Fruit fly (Drosophila melanogaster) whole organism, embryonic: ENCODE data around the gene Polr2G.

Experiments
- C15 ChIP-seq: fragments of 200-800 bp; sonication (Bioruptor generic); IDR thresholded peaks from 3 replicates; pipeline ENCODE4 v1.3.6; 2022; ENCODE audit warnings: missing biosample characterization, missing genetic modification characterization
- CG11247 ChIP-seq: fragments of 200-800 bp; sonication (Bioruptor generic); IDR thresholded peaks from 2 replicates; pipeline ENCODE4 v1.3.6; 2022; ENCODE audit warnings: missing biosample characterization, missing genetic modification characterization
- CG12391 ChIP-seq: fragments of 200-800 bp; sonication (Bioruptor generic); optimal IDR thresholded peaks from 3 replicates; lab custom pipeline; 2018; ENCODE audit warnings: missing biosample characterization, mild to moderate bottlenecking, missing genetic modification characterization, moderate library complexity
- CG12659 ChIP-seq: fragments of 200-800 bp; sonication (Bioruptor generic); optimal IDR thresholded peaks from 3 replicates; lab custom pipeline; 2017; ENCODE audit warnings: mild to moderate bottlenecking, missing biosample characterization, missing genetic modification reagents, missing genetic modification characterization
- CG13296 ChIP-seq: fragments of 200-800 bp; sonication (Bioruptor generic); optimal IDR thresholded peaks from 3 replicates; lab custom pipeline; 2018; ENCODE audit warnings: missing biosample characterization, mild to moderate bottlenecking, missing genetic modification characterization
- CG14050 ChIP-seq: fragments of 200-800 bp; sonication (Bioruptor generic); IDR thresholded peaks from 3 replicates; pipeline ENCODE4 v1.3.6; 2022; ENCODE audit warnings: missing biosample characterization, missing genetic modification characterization
- CG15514 ChIP-seq: fragments of 200-800 bp; sonication (Bioruptor generic); optimal IDR thresholded peaks from 3 replicates; lab custom pipeline; 2017; ENCODE audit warnings: missing biosample characterization, missing genetic modification characterization, mild to moderate bottlenecking, moderate library complexity, missing genetic modification reagents
- CG1602 ChIP-seq: fragments of 200-800 bp; sonication (Bioruptor generic); optimal IDR thresholded peaks from 3 replicates; lab custom pipeline; 2016; ENCODE audit warnings: missing biosample characterization, missing genetic modification characterization
- CG1603 ChIP-seq: fragments of 200-800 bp; sonication (Bioruptor generic); optimal IDR thresholded peaks from 2 replicates; lab custom pipeline; 2019; ENCODE audit warnings: missing biosample characterization, mild to moderate bottlenecking, missing genetic modification characterization, moderate library complexity
- CG17385 ChIP-seq: fragments of 200-800 bp; sonication (Bioruptor generic); optimal IDR thresholded peaks from 3 replicates; lab custom pipeline; 2018; ENCODE audit warnings: missing biosample characterization, mild to moderate bottlenecking, missing genetic modification characterization
- CG17829 ChIP-seq: fragments of 200-800 bp; optimal IDR thresholded peaks from 2 replicates; lab custom pipeline; 2019; ENCODE audit warnings: missing biosample characterization, mild to moderate bottlenecking, missing genetic modification characterization, moderate library complexity
- CG2202 ChIP-seq: fragments of 200-800 bp; sonication (Bioruptor generic); optimal IDR thresholded peaks from 2 replicates; lab custom pipeline; 2018; ENCODE audit warnings: missing biosample characterization, mild to moderate bottlenecking, missing genetic modification characterization
- CG34376 ChIP-seq: fragments of 200-800 bp; sonication (Bioruptor generic); optimal IDR thresholded peaks from 2 replicates; lab custom pipeline; 2018; ENCODE audit warnings: missing biosample characterization, mild to moderate bottlenecking, missing genetic modification characterization
- CG3838 ChIP-seq: fragments of 200-800 bp; sonication (Bioruptor generic); optimal IDR thresholded peaks from 3 replicates; lab custom pipeline; 2016; ENCODE audit warnings: missing biosample characterization, missing genetic modification characterization
- CG4360 ChIP-seq: fragments of 200-800 bp; sonication (Bioruptor generic); IDR thresholded peaks from 2 replicates; pipeline ENCODE4 v1.3.6; 2022; ENCODE audit warnings: missing biosample characterization, missing genetic modification characterization
- CG4404 ChIP-seq: fragments of 200-800 bp; sonication (Bioruptor generic); IDR thresholded peaks from 2 replicates; pipeline ENCODE4 v1.3.6; 2022; ENCODE audit warnings: missing biosample characterization, missing genetic modification characterization
- CG4617 ChIP-seq: fragments of 200-800 bp; sonication (Bioruptor generic); optimal IDR thresholded peaks from 3 replicates; lab custom pipeline; 2016; ENCODE audit warnings: missing biosample characterization, missing genetic modification characterization, borderline replicate concordance
- CG6683 ChIP-seq: fragments of 200-800 bp; sonication (Bioruptor generic); optimal IDR thresholded peaks from 2 replicates; lab custom pipeline; 2017; ENCODE audit warnings: missing biosample characterization, mild to moderate bottlenecking, missing genetic modification characterization, missing genetic modification reagents
- CG7839 ChIP-seq: fragments of 200-800 bp; sonication (Bioruptor generic); optimal IDR thresholded peaks from 3 replicates; lab custom pipeline; 2018; ENCODE audit warnings: missing biosample characterization, mild to moderate bottlenecking, missing genetic modification characterization, moderate library complexity
- CG8478 ChIP-seq: fragments of >200 bp; optimal IDR thresholded peaks from 2 replicates; lab custom pipeline; 2018
- Dek ChIP-seq: fragments of 200-800 bp; sonication (Bioruptor generic); optimal IDR thresholded peaks from 3 replicates; lab custom pipeline; 2019; ENCODE audit warnings: missing biosample characterization, mild to moderate bottlenecking, missing genetic modification characterization, moderate library complexity
- Doc3 ChIP-seq: fragments of 200-800 bp; sonication (Bioruptor generic); IDR thresholded peaks from 3 replicates; pipeline ENCODE4 v1.3.6; 2022; ENCODE audit warnings: missing biosample characterization, missing genetic modification characterization; ENCODE audit not compliant: partially characterized antibody
- E2f2 ChIP-seq: fragments of 200-800 bp; sonication (Bioruptor generic); IDR thresholded peaks from 2 replicates; pipeline ENCODE4 v1.3.6; 2022; ENCODE audit warnings: missing biosample characterization, missing genetic modification characterization
- HHEX ChIP-seq: fragments of 200-800 bp; sonication (Bioruptor generic); optimal IDR thresholded peaks from 3 replicates; lab custom pipeline; 2017; ENCODE audit warnings: missing biosample characterization, mild to moderate bottlenecking, missing genetic modification characterization, missing genetic modification reagents
- HLH3B ChIP-seq: fragments of 200-800 bp; sonication (Bioruptor generic); IDR thresholded peaks from 2 replicates; pipeline ENCODE4 v1.3.6; 2022; ENCODE audit warnings: missing biosample characterization, missing genetic modification characterization
- Hmx ChIP-seq: fragments of 200-800 bp; sonication (Bioruptor generic); optimal IDR thresholded peaks from 2 replicates; lab custom pipeline; 2016; ENCODE audit warnings: missing biosample characterization, missing genetic modification characterization
- Jarid2 ChIP-seq: fragments of 200-800 bp; sonication (Bioruptor generic); optimal IDR thresholded peaks from 3 replicates; lab custom pipeline; 2017; ENCODE audit warnings: mild to moderate bottlenecking, missing biosample characterization, missing genetic modification reagents, missing genetic modification characterization
- Lim3 ChIP-seq: fragments of 200-800 bp; sonication (Bioruptor generic); IDR thresholded peaks from 2 replicates; pipeline ENCODE4 v1.3.6; 2022; ENCODE audit warnings: missing biosample characterization, missing genetic modification characterization
- MTF-1 ChIP-seq: fragments of 200-800 bp; sonication (Bioruptor generic); optimal IDR thresholded peaks from 2 replicates; lab custom pipeline; 2018; ENCODE audit warnings: missing biosample characterization, mild to moderate bottlenecking, missing genetic modification characterization, borderline replicate concordance
- Max ChIP-seq: fragments of 200-800 bp; sonication (Bioruptor generic); optimal IDR thresholded peaks from 2 replicates; lab custom pipeline; 2016; ENCODE audit warnings: missing biosample characterization, mild to moderate bottlenecking, missing genetic modification characterization
- Ptx1 ChIP-seq: fragments of 200-800 bp; sonication (Bioruptor generic); IDR thresholded peaks from 2 replicates; pipeline ENCODE4 v1.3.6; 2022; ENCODE audit warnings: missing biosample characterization, missing genetic modification characterization
- Spps ChIP-seq: fragments of 200-800 bp; sonication (Bioruptor generic); optimal IDR thresholded peaks from 2 replicates; lab custom pipeline; 2018; ENCODE audit warnings: missing biosample characterization, mild to moderate bottlenecking, missing genetic modification characterization
- TFAM ChIP-seq: fragments of 200-800 bp; sonication (Bioruptor generic); optimal IDR thresholded peaks from 2 replicates; lab custom pipeline; 2017; ENCODE audit warnings: missing biosample characterization, missing genetic modification characterization, inconsistent platforms
- Xbp1 ChIP-seq: fragments of 200-800 bp; sonication (Bioruptor generic); optimal IDR thresholded peaks from 3 replicates; lab custom pipeline; 2016; ENCODE audit warnings: missing biosample characterization, mild to moderate bottlenecking, missing genetic modification characterization
- al ChIP-seq: fragments of 200-800 bp; sonication (Bioruptor generic); IDR thresholded peaks from 2 replicates; pipeline ENCODE4 v1.3.6; 2022; ENCODE audit warnings: missing biosample characterization, missing genetic modification characterization
- bbx ChIP-seq: fragments of 200-800 bp; sonication (Bioruptor generic); IDR thresholded peaks from 2 replicates; pipeline ENCODE4 v1.3.6; 2022; ENCODE audit warnings: missing biosample characterization, missing genetic modification characterization; ENCODE audit not compliant: partially characterized antibody
- bsh ChIP-seq, 2 experiments: fragments of 200-800 bp; sonication (Bioruptor generic); optimal IDR thresholded peaks; 2 replicates each; lab custom pipeline; 2017 to 2018; ENCODE audit warnings: mild to moderate bottlenecking in 2 of 2, missing biosample characterization in 2 of 2, missing genetic modification characterization in 2 of 2, moderate library complexity in 1 of 2
- croc ChIP-seq: fragments of 200-800 bp; sonication (Bioruptor generic); conservative IDR thresholded peaks from 3 replicates; pipeline ENCODE4 v1.3.6; 2022; ENCODE audit warnings: missing biosample characterization, missing genetic modification characterization
- dati ChIP-seq: fragments of 200-800 bp; sonication (Bioruptor generic); IDR thresholded peaks from 2 replicates; pipeline ENCODE4 v1.3.6; 2022; ENCODE audit warnings: missing biosample characterization, missing genetic modification characterization
- dm ChIP-seq: fragments of 200-800 bp; sonication (Bioruptor generic); optimal IDR thresholded peaks from 3 replicates; lab custom pipeline; 2016; ENCODE audit warnings: missing biosample characterization, missing genetic modification characterization
- hbn ChIP-seq: fragments of 200-800 bp; sonication (Bioruptor generic); IDR thresholded peaks from 2 replicates; pipeline ENCODE4 v1.3.6; 2022; ENCODE audit warnings: missing biosample characterization, missing genetic modification characterization; ENCODE audit not compliant: partially characterized antibody
- lmd ChIP-seq: fragments of 200-800 bp; sonication (Bioruptor generic); IDR thresholded peaks from 2 replicates; pipeline ENCODE4 v1.3.6; 2022; ENCODE audit warnings: missing biosample characterization, missing genetic modification characterization
- maf-S ChIP-seq: fragments of 200-800 bp; sonication (Bioruptor generic); optimal IDR thresholded peaks from 2 replicates; lab custom pipeline; 2016; ENCODE audit warnings: missing biosample characterization, missing genetic modification characterization
- p53 ChIP-seq: fragments of 200-800 bp; sonication (Bioruptor generic); optimal IDR thresholded peaks from 2 replicates; lab custom pipeline; 2016; ENCODE audit warnings: missing biosample characterization, missing genetic modification characterization
- pb ChIP-seq: fragments of 200-800 bp; sonication (Bioruptor generic); optimal IDR thresholded peaks from 3 replicates; lab custom pipeline; 2016; ENCODE audit warnings: missing biosample characterization, missing genetic modification characterization
- pnt ChIP-seq: fragments of 200-800 bp; sonication (Bioruptor generic); optimal IDR thresholded peaks from 3 replicates; lab custom pipeline; 2016; ENCODE audit warnings: missing biosample characterization, missing genetic modification characterization
- schlank ChIP-seq: fragments of 200-800 bp; sonication (Bioruptor generic); optimal IDR thresholded peaks from 2 replicates; lab custom pipeline; 2018; ENCODE audit warnings: missing biosample characterization, mild to moderate bottlenecking, missing genetic modification characterization
- sr ChIP-seq: fragments of 200-800 bp; sonication (Bioruptor generic); IDR thresholded peaks from 3 replicates; pipeline ENCODE4 v1.3.6; 2022; ENCODE audit warnings: missing biosample characterization, missing genetic modification characterization
- tap ChIP-seq: fragments of 200-800 bp; optimal IDR thresholded peaks from 3 replicates; lab custom pipeline; 2019; ENCODE audit warnings: missing biosample characterization, mild to moderate bottlenecking, missing genetic modification characterization, moderate library complexity
- tio ChIP-seq: fragments of 200-800 bp; sonication (Bioruptor generic); optimal IDR thresholded peaks from 2 replicates; lab custom pipeline; 2017; ENCODE audit warnings: missing biosample characterization, missing genetic modification characterization, inconsistent platforms

The Polr2G gene

dm6 chr3R:15229329-15229876, 6.4 kb upstream of the Polr2G start, which contains the start of the genes Art3 and mRpS10 (continued):
- peak; percentile 99 for TF ChIP-seq CG6683 (GFP tag; lab: Kevin White, UChicago)
- TF ChIP-seq al (GFP tag; lab: Robert Waterston, UW), result peak; percentile 100
- peak; percentile 100 for TF ChIP-seq lmd (GFP tag; lab: Robert Waterston, UW)
- peak; percentile 100 for TF ChIP-seq HLH3B (GFP tag; lab: Robert Waterston, UW)
- peak; percentile 99 for TF ChIP-seq Lim3 (GFP tag; lab: Robert Waterston, UW)
- TF ChIP-seq bsh (GFP tag; optimal IDR thresholded peaks at IDR 0.05; lab: Kevin White, UChicago), result peak in 1 of 2 experiments; percentile 100
- TF ChIP-seq CG4360, result peak; percentile 96
- peak; percentile 100 for TF ChIP-seq croc (GFP tag; lab: Robert Waterston, UW)
- TF ChIP-seq MTF-1, result peak; percentile 100
- peak; percentile 100 for TF ChIP-seq dati
- TF ChIP-seq CG1603 (tag; lab: Kevin White, UChicago), result peak; percentile 99
- peak; percentile 100 for TF ChIP-seq CG13296 (GFP tag; lab: Kevin White, UChicago)
- TF ChIP-seq schlank (tag; lab: Kevin White, UChicago), result peak; percentile 100
- TF ChIP-seq CG15514 (GFP tag; lab: Kevin White, UChicago), result peak; percentile 96
- TF ChIP-seq CG17829 (tag; lab: Kevin White, UChicago), result peak; percentile 100
- TF ChIP-seq Ptx1, result peak; percentile 100
- TF ChIP-seq CG1602 (GFP tag; lab: Kevin White, UChicago), result peak; percentile 100
- TF ChIP-seq tap (tag; lab: Kevin White, UChicago), result peak; percentile 100
- TF ChIP-seq hbn, result peak; percentile 47
- peak; percentile 100 for TF ChIP-seq Dek (tag; lab: Kevin White, UChicago)
- peak; percentile 100 for TF ChIP-seq pnt
- TF ChIP-seq HHEX (GFP tag; lab: Kevin White, UChicago), result peak; percentile 100
- TF ChIP-seq Spps, result peak; percentile 100
- peak; percentile 99 for TF ChIP-seq CG3838 (GFP tag; lab: Kevin White, UChicago)
- TF ChIP-seq CG7839, result peak; percentile 100
- peak; percentile 100 for TF ChIP-seq CG2202 (tag; lab: Kevin White, UChicago)
- TF ChIP-seq Hmx (GFP tag; lab: Kevin White, UChicago), result peak; percentile 99
- TF ChIP-seq Xbp1 (GFP tag; lab: Kevin White, UChicago), result peak; percentile 100
- TF ChIP-seq CG12659, result peak; percentile 100
- no peak for TF ChIP-seq Doc3
- peak; percentile 99 for TF ChIP-seq sr (GFP tag; lab: Robert Waterston, UW)
- peak; percentile 100 for TF ChIP-seq CG11247 (GFP tag; lab: Robert Waterston, UW)
- peak; percentile 100 for TF ChIP-seq maf-S (GFP tag; lab: Kevin White, UChicago)
- TF ChIP-seq bbx (GFP tag; lab: Robert Waterston, UW), result no peak
- no peak for TF ChIP-seq Jarid2
- no peak for TF ChIP-seq CG8478 (lab: Kevin White, UChicago)
- TF ChIP-seq pb, result peak; percentile 100
- peak; percentile 100 for TF ChIP-seq C15 (GFP tag; lab: Robert Waterston, UW)
- TF ChIP-seq CG12391, result peak; percentile 100
- peak; percentile 100 for TF ChIP-seq tio
- TF ChIP-seq TFAM, result peak; percentile 97
- TF ChIP-seq CG17385 (GFP tag; lab: Kevin White, UChicago), result peak; percentile 100
- peak; percentile 100 for TF ChIP-seq CG4404
- TF ChIP-seq Max, result peak; percentile 100
- peak; percentile 100 for TF ChIP-seq dm
- TF ChIP-seq CG34376, result peak; percentile 100
- TF ChIP-seq E2f2 (GFP tag; lab: Robert Waterston, UW), result peak; percentile 96
- peak; percentile 99 for TF ChIP-seq p53
- peak; percentile 100 for TF ChIP-seq CG4617 (GFP tag; lab: Kevin White, UChicago)
- TF ChIP-seq CG14050 (GFP tag; lab: Robert Waterston, UW), result peak; percentile 100
